Worm (Caenorhabditis elegans) whole organism, L4 larva: ENCODE data around the gene mrps-5.

Source experiments
- Y48G9A.11 ChIP-seq: fragments of 200-800 bp; sonication (Bioruptor generic); IDR thresholded peaks from 2 replicates; pipeline ENCODE4 v1.3.6; 2022; ENCODE audit warnings: missing genetic modification reagents, missing genetic modification characterization, missing compliant biosample characterization
- Y5F2A.4 ChIP-seq: fragments of 200-800 bp; sonication (Bioruptor generic); optimal IDR thresholded peaks from 2 replicates; lab custom pipeline; 2018; ENCODE audit warnings: mild to moderate bottlenecking, missing genetic modification characterization, missing compliant biosample characterization
- Y75B8A.6 ChIP-seq: fragments of 200-800 bp; sonication (Bioruptor generic); IDR thresholded peaks from 2 replicates; pipeline ENCODE4 v1.3.6; 2022; ENCODE audit warnings: missing genetic modification reagents, missing genetic modification characterization, missing compliant biosample characterization
- ZK337.2 ChIP-seq: fragments of 200-800 bp; sonication (Bioruptor generic); IDR thresholded peaks from 2 replicates; pipeline ENCODE4 v1.3.6; 2022; ENCODE audit warnings: missing genetic modification reagents, missing genetic modification characterization, missing compliant biosample characterization
- aha-1 ChIP-seq: fragments of 150-350 bp; peaks from one replicate; lab custom pipeline; 2014; ENCODE audit warnings: missing biosample characterization, missing genetic modification characterization
- ceh-20 ChIP-seq: fragments of 200-800 bp; sonication (Bioruptor generic); IDR thresholded peaks from 2 replicates; pipeline ENCODE4 v1.3.6; 2022; ENCODE audit warnings: missing genetic modification reagents, missing genetic modification characterization, missing compliant biosample characterization
- ces-1 ChIP-seq: fragments of 150-350 bp; sonication (generic microtip); optimal IDR thresholded peaks from 4 replicates; lab custom pipeline; 2014; ENCODE audit warnings: missing biosample characterization, missing genetic modification reagents, missing genetic modification characterization
- cey-2 ChIP-seq: sonication (generic microtip); optimal IDR thresholded peaks from 3 replicates; lab custom pipeline; 2017; ENCODE audit warnings: missing genetic modification characterization, mild to moderate bottlenecking, missing compliant biosample characterization, antibody characterized with exemption, borderline replicate concordance; ENCODE audit not compliant: insufficient read depth
- ctbp-1 ChIP-seq: fragments of 200-800 bp; sonication (Bioruptor generic); IDR thresholded peaks from 2 replicates; pipeline ENCODE4 v1.3.6; 2022; ENCODE audit warnings: missing genetic modification reagents, missing genetic modification characterization, missing compliant biosample characterization
- daf-16 ChIP-seq, 3 experiments: sonication (generic microtip); optimal IDR thresholded peaks; 2 replicates each; lab custom pipeline; 2016 to 2017; ENCODE audit warnings: missing genetic modification characterization in 3 of 3, missing genetic modification reagents in 3 of 3, mild to moderate bottlenecking in 2 of 3, missing compliant biosample characterization in 2 of 3, missing biosample characterization in 1 of 3, moderate library complexity in 1 of 3
- daf-19 ChIP-seq: fragments of 200-800 bp; sonication (Bioruptor generic); conservative IDR thresholded peaks from 2 replicates; pipeline ENCODE4 v1.3.6; 2022; ENCODE audit warnings: missing genetic modification characterization, missing compliant biosample characterization
- dmd-6 ChIP-seq: fragments of 200-800 bp; sonication (Bioruptor generic); IDR thresholded peaks from 2 replicates; pipeline ENCODE4 v1.3.6; 2022; ENCODE audit warnings: missing genetic modification reagents, missing genetic modification characterization, missing compliant biosample characterization
- dmd-8 ChIP-seq: fragments of 200-800 bp; sonication (Bioruptor generic); IDR thresholded peaks from 2 replicates; pipeline ENCODE4 v1.3.6; 2022; ENCODE audit warnings: missing genetic modification characterization, missing compliant biosample characterization
- dpl-1 ChIP-seq: fragments of 150-350 bp; optimal IDR thresholded peaks from 2 replicates; lab custom pipeline; 2014; ENCODE audit warnings: missing biosample characterization, missing genetic modification reagents, missing genetic modification characterization
- dve-1 ChIP-seq: sonication (generic microtip); optimal IDR thresholded peaks from 2 replicates; lab custom pipeline; 2017; ENCODE audit warnings: antibody characterized with exemption, mild to moderate bottlenecking, missing genetic modification characterization, missing compliant biosample characterization; ENCODE audit not compliant: insufficient read depth
- hlh-11 ChIP-seq: fragments of 200-800 bp; sonication (Bioruptor generic); optimal IDR thresholded peaks from 2 replicates; lab custom pipeline; 2018; ENCODE audit warnings: mild to moderate bottlenecking, missing genetic modification characterization, missing compliant biosample characterization
- hlh-30 ChIP-seq: sonication (generic microtip); optimal IDR thresholded peaks from 2 replicates; lab custom pipeline; 2017; ENCODE audit warnings: antibody characterized with exemption, mild to moderate bottlenecking, missing genetic modification characterization, missing compliant biosample characterization; ENCODE audit not compliant: insufficient read depth
- hmg-1.1 ChIP-seq: fragments of 200-800 bp; sonication (Bioruptor generic); IDR thresholded peaks from 2 replicates; pipeline ENCODE4 v1.3.6; 2022; ENCODE audit warnings: missing genetic modification reagents, missing genetic modification characterization, missing compliant biosample characterization
- jun-1 ChIP-seq: fragments of 150-350 bp; optimal IDR thresholded peaks from 2 replicates; lab custom pipeline; 2014; ENCODE audit warnings: missing biosample characterization, missing genetic modification reagents, missing genetic modification characterization
- lsy-2 ChIP-seq, 2 experiments: fragments of 150-350 bp in 1 of 2; sonication (generic microtip) in 1 of 2; optimal IDR thresholded peaks; 2 replicates each; lab custom pipeline; 2014 to 2017; ENCODE audit warnings: missing biosample characterization in 2 of 2, missing genetic modification characterization in 2 of 2
- madf-5 ChIP-seq, 2 experiments: fragments of 200-800 bp; sonication (Bioruptor generic); IDR thresholded peaks; 2 replicates each; pipeline ENCODE4 v1.3.6; 2022; ENCODE audit warnings: missing compliant biosample characterization in 2 of 2, missing genetic modification characterization in 2 of 2
- mdl-1 ChIP-seq, 2 experiments: fragments of 150-350 bp in 1 of 2; sonication (generic microtip) in 1 of 2; optimal IDR thresholded peaks; 2 replicates each; lab custom pipeline; 2014 to 2017; ENCODE audit warnings: missing biosample characterization in 2 of 2, missing genetic modification characterization in 2 of 2
- mep-1 ChIP-seq: fragments of 150-350 bp; sonication (generic microtip); optimal IDR thresholded peaks from 3 replicates; lab custom pipeline; 2014; ENCODE audit warnings: missing biosample characterization, missing genetic modification characterization
- nhr-102 ChIP-seq: sonication (generic microtip); optimal IDR thresholded peaks from 2 replicates; lab custom pipeline; 2016; ENCODE audit warnings: mild to moderate bottlenecking, missing genetic modification characterization, moderate library complexity, missing compliant biosample characterization
- nhr-11 ChIP-seq: fragments of 150-350 bp; optimal IDR thresholded peaks from 2 replicates; lab custom pipeline; 2014; ENCODE audit warnings: missing biosample characterization, missing genetic modification characterization
- nhr-111 ChIP-seq: fragments of 200-800 bp; sonication (Bioruptor generic); optimal IDR thresholded peaks from 2 replicates; lab custom pipeline; 2018; ENCODE audit warnings: mild to moderate bottlenecking, missing genetic modification characterization, missing compliant biosample characterization
- nhr-237 ChIP-seq: sonication (generic microtip); optimal IDR thresholded peaks from 2 replicates; lab custom pipeline; 2017; ENCODE audit warnings: missing biosample characterization, missing genetic modification characterization
- nhr-25 ChIP-seq: sonication (generic microtip); optimal IDR thresholded peaks from 2 replicates; lab custom pipeline; 2017; ENCODE audit warnings: missing genetic modification characterization, mild to moderate bottlenecking, missing compliant biosample characterization, antibody characterized with exemption, moderate library complexity, borderline replicate concordance; ENCODE audit not compliant: insufficient read depth
- nhr-28 ChIP-seq: fragments of 150-350 bp; optimal IDR thresholded peaks from 2 replicates; lab custom pipeline; 2014; ENCODE audit warnings: missing biosample characterization, missing genetic modification characterization
- nhr-42 ChIP-seq: fragments of 200-800 bp; sonication (Bioruptor generic); IDR thresholded peaks from 2 replicates; pipeline ENCODE4 v1.3.6; 2022; ENCODE audit warnings: missing genetic modification characterization, missing compliant biosample characterization
- nhr-48 ChIP-seq: sonication (generic microtip); optimal IDR thresholded peaks from 2 replicates; lab custom pipeline; 2016; ENCODE audit warnings: mild to moderate bottlenecking, missing genetic modification characterization, missing compliant biosample characterization
- nhr-76 ChIP-seq: fragments of 150-350 bp; optimal IDR thresholded peaks from 2 replicates; lab custom pipeline; 2014; ENCODE audit warnings: missing biosample characterization, missing genetic modification characterization
- php-3 ChIP-seq: fragments of 200-800 bp; sonication (Bioruptor generic); IDR thresholded peaks from 2 replicates; pipeline ENCODE4 v1.3.6; 2022; ENCODE audit warnings: missing genetic modification reagents, missing genetic modification characterization, missing compliant biosample characterization
- pqm-1 ChIP-seq: sonication (generic microtip); optimal IDR thresholded peaks from 2 replicates; lab custom pipeline; 2017; ENCODE audit warnings: missing biosample characterization, missing genetic modification characterization
- rbr-2 ChIP-seq: sonication (generic microtip); optimal IDR thresholded peaks from 2 replicates; lab custom pipeline; 2016; ENCODE audit warnings: missing genotype, missing genetic modification characterization, missing compliant biosample characterization
- sdz-12 ChIP-seq: fragments of 200-800 bp; sonication (Bioruptor generic); optimal IDR thresholded peaks from 2 replicates; lab custom pipeline; 2018; ENCODE audit warnings: mild to moderate bottlenecking, missing genetic modification characterization, missing compliant biosample characterization
- spr-1 ChIP-seq: sonication (generic microtip); optimal IDR thresholded peaks from 2 replicates; lab custom pipeline; 2016; ENCODE audit warnings: mild to moderate bottlenecking, missing genetic modification characterization, missing compliant biosample characterization
- unc-62 ChIP-seq, 3 experiments: fragments of 150-350 bp in 1 of 3; sonication (generic microtip); optimal IDR thresholded peaks in 2 of 3; peaks in 1 of 3; 1 replicate in 1 of 3; 2 replicates in 2 of 3; lab custom pipeline; 2014 to 2017; ENCODE audit warnings: missing biosample characterization in 3 of 3, missing genetic modification characterization in 3 of 3, missing genetic modification reagents in 3 of 3, missing genotype in 1 of 3
- vab-7 ChIP-seq: fragments of 200-800 bp; sonication (Bioruptor generic); IDR thresholded peaks from 2 replicates; pipeline ENCODE4 v1.3.6; 2022; ENCODE audit warnings: missing genetic modification reagents, missing genetic modification characterization, missing compliant biosample characterization
- zag-1 ChIP-seq: fragments of 150-350 bp; optimal IDR thresholded peaks from 2 replicates; lab custom pipeline; 2014; ENCODE audit warnings: missing biosample characterization, missing genetic modification characterization

Gene mrps-5

DNA sequence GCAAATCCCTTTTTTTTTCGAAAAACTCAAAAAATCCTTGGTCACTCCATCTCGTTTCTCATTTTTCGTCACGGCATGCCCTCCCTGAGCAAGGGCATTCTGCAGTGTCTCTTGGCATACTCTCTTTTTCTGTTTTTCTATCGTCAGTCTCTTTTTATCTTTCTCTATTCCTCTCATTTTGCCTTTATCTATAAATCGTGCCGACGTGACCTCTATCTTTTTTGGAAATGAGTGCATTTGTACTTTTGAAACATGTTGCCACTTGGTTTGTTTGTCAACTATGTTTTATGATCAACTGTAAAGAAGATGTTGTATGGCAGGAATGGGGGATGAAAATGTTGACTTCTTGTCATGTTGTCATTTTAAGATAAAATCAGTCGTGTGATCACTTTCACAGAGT lies 34.4 kb upstream of the mrps-5 start (continued):
- TF ChIP-seq Y48G9A.11 (GFP tag; lab: Robert Waterston, UW), result no peak
- peak; percentile 48 for TF ChIP-seq pqm-1 (tag; lab: Kevin White, UChicago)
- TF ChIP-seq, all 104 proteins: peak for 22

- TF ChIP-seq lsy-2 (tag; optimal IDR thresholded peaks at IDR 0.05; lab: Kevin White, UChicago), result peak; percentile 19 to 31
- peak; percentile 20 for TF ChIP-seq aha-1 (tag; lab: Kevin White, UChicago)
- TF ChIP-seq nhr-48 (tag; lab: Kevin White, UChicago), result peak; percentile 9
- peak in 1 of 2 experiments; percentile 94 for TF ChIP-seq unc-62 (GFP tag; optimal IDR thresholded peaks at IDR 0.05 in 1 of 2; lab: Kevin White, UChicago)
- TF ChIP-seq unc-62 (tag; optimal IDR thresholded peaks at IDR 0.05; lab: Kevin White, UChicago), result no peak
- peak in 1 of 2 experiments; percentile 27 for TF ChIP-seq mdl-1 (tag; optimal IDR thresholded peaks at IDR 0.05; lab: Kevin White, UChicago)
- TF ChIP-seq php-3, result no peak
- TF ChIP-seq ctbp-1 (GFP tag; lab: Robert Waterston, UW), result peak; percentile 67
- 0 out of 2 replicates have a peak, but pooled peaks have one; percentile 24 for TF ChIP-seq ceh-20 (GFP tag; lab: Robert Waterston, UW)
- TF ChIP-seq hlh-30 (tag; lab: Kevin White, UChicago), result peak; percentile 33
- no peak for TF ChIP-seq nhr-102 (tag; lab: Kevin White, UChicago)
- peak; percentile 40 for TF ChIP-seq mep-1 (tag; lab: Kevin White, UChicago)
- no peak for TF ChIP-seq dve-1 (tag; lab: Kevin White, UChicago)
- no peak for TF ChIP-seq dmd-8 (GFP tag; lab: Robert Waterston, UW)
- peak; percentile 6 for TF ChIP-seq rbr-2 (tag; lab: Kevin White, UChicago)
Observed at ce11 chrV:12530129-12530528, 33.2 kb upstream of the mrps-5 start.

ce11 chrV:12531084-12531483 lies 32.2 kb upstream of the mrps-5 start:
- TF ChIP-seq nhr-11 (tag; lab: Kevin White, UChicago) (peak; percentile 42), nhr-48 (tag; lab: Kevin White, UChicago) (peak; percentile 26), ZK337.2 (GFP tag; lab: Robert Waterston, UW) (no peak)

ce11 chrV:12532369-12532768 lies 30.9 kb upstream of the mrps-5 start:
- TF ChIP-seq nhr-237 (tag; lab: Kevin White, UChicago), result no peak
- no peak for TF ChIP-seq nhr-42
- TF ChIP-seq Y5F2A.4 (GFP tag; lab: Kevin White, UChicago), result no peak
- TF ChIP-seq madf-5 (GFP tag; IDR thresholded peaks at IDR 0.05; lab: Robert Waterston, UW), result no peak
- no peak for TF ChIP-seq daf-16 (GFP tag; optimal IDR thresholded peaks at IDR 0.05; lab: Kevin White, UChicago)
- peak; percentile 54 for TF ChIP-seq daf-16 (tag; optimal IDR thresholded peaks at IDR 0.05; lab: Kevin White, UChicago)
- peak; percentile 42 for TF ChIP-seq pqm-1 (tag; lab: Kevin White, UChicago)
- TF ChIP-seq dve-1 (tag; lab: Kevin White, UChicago), result peak; percentile 19
- no peak for TF ChIP-seq daf-19 (GFP tag; lab: Robert Waterston, UW)
- TF ChIP-seq nhr-28 (tag; lab: Kevin White, UChicago), result peak; percentile 14
- TF ChIP-seq vab-7 (GFP tag; lab: Robert Waterston, UW), result no peak
- TF ChIP-seq dpl-1 (GFP tag; lab: Kevin White, UChicago), result no peak
- no peak for TF ChIP-seq hmg-1.1
- no peak for TF ChIP-seq cey-2 (tag; lab: Kevin White, UChicago)
- TF ChIP-seq aha-1 (tag; lab: Kevin White, UChicago), result peak; percentile 75
- no peak for TF ChIP-seq Y75B8A.6 (GFP tag; lab: Robert Waterston, UW)
- no peak for TF ChIP-seq spr-1
- TF ChIP-seq jun-1, result no peak
- no peak for TF ChIP-seq lsy-2 (tag; optimal IDR thresholded peaks at IDR 0.05; lab: Kevin White, UChicago)
- no peak for TF ChIP-seq rbr-2 (tag; lab: Kevin White, UChicago)
- no peak for TF ChIP-seq nhr-111 (GFP tag; lab: Kevin White, UChicago)
- peak; percentile 45; the same call in 1 of the 2 replicates for TF ChIP-seq dmd-6
- no peak for TF ChIP-seq zag-1 (tag; lab: Kevin White, UChicago)
- no peak for TF ChIP-seq nhr-25
- TF ChIP-seq nhr-76 (tag; lab: Kevin White, UChicago), result no peak
- TF ChIP-seq sdz-12, result no peak
- TF ChIP-seq ces-1 (GFP tag; lab: Kevin White, UChicago), result no peak
- peak; percentile 10 for TF ChIP-seq hlh-11 (tag; lab: Kevin White, UChicago)
- TF ChIP-seq nhr-11 (tag; lab: Kevin White, UChicago), result no peak
